Worm (Caenorhabditis elegans): ENCODE results near the gene K01G5.10.

DNA sequence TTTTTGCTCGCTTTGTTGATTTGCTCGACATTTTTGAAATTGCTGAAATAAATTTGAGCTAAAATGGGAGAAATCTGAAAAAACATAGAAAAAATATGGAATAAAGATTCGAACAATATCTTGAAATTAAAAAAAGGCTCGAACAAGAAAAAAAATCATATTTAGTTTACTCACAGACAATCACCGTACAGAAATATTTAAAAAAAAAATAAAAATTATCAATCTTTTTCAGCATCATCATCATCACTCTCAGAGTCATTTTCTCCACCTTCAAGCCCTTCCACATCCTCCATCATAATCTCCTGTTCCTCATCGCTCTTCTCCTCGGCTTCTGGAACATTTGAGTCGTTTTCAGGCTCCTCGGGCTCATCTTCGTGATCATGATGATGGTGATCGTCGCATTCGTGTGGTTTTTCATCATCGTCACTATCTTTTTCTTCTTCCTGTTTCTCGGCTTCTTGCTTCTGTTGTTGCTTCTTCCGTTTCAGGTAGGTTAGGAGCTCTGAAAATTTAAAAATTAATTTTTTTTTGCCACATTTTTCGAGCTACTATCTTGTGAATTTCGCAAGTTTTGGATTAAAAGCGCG lies 2.7 kb downstream of the K01G5.10 start, which contains the start of gene hpl-2:
- TF ChIP-seq T22C8.4 (GFP tag; IDR thresholded peaks at IDR 0.05) (no peak), ztf-29 (GFP tag; IDR thresholded peaks at IDR 0.05) (no peak), med-1 (GFP tag; optimal IDR thresholded peaks at IDR 0.05; ENCODE audit: insufficient read depth) (no peak), ztf-23 (GFP tag; IDR thresholded peaks at IDR 0.05) (no peak), flt-1 (GFP tag; IDR thresholded peaks at IDR 0.05) (no peak), cog-1 (tag; optimal IDR thresholded peaks at IDR 0.05) (no peak), ref-1 (GFP tag; conservative IDR thresholded peaks at IDR 0.05) (no peak), tab-1 (GFP tag; IDR thresholded peaks at IDR 0.05) (no peak)

All from whole organism, midembryonic.